Worm (Caenorhabditis elegans) whole organism, L3 larva: ENCODE data around the gene cest-7.

ENCODE experiments used
- R02D3.7 ChIP-seq: fragments of 150-350 bp; optimal IDR thresholded peaks from 2 replicates; lab custom pipeline; 2014; ENCODE audit warnings: missing biosample characterization, missing genetic modification characterization
- ZK546.5 ChIP-seq: sonication (generic microtip); optimal IDR thresholded peaks from 2 replicates; lab custom pipeline; 2017; ENCODE audit warnings: missing biosample characterization, missing genetic modification characterization
- aly-2 ChIP-seq: fragments of 150-350 bp; optimal IDR thresholded peaks from 2 replicates; lab custom pipeline; 2014; ENCODE audit warnings: missing biosample characterization, missing genetic modification characterization
- ceh-16 ChIP-seq: sonication (generic microtip); optimal IDR thresholded peaks from 2 replicates; lab custom pipeline; 2017; ENCODE audit warnings: missing biosample characterization, missing genetic modification characterization
- ceh-28 ChIP-seq: fragments of 150-350 bp; optimal IDR thresholded peaks from 2 replicates; lab custom pipeline; 2014; ENCODE audit warnings: missing biosample characterization, missing genetic modification reagents, missing genetic modification characterization
- ceh-82 ChIP-seq: fragments of 150-350 bp; optimal IDR thresholded peaks from 2 replicates; lab custom pipeline; 2014; ENCODE audit warnings: missing biosample characterization, missing genetic modification characterization
- ceh-9 ChIP-seq: sonication (generic microtip); optimal IDR thresholded peaks from 2 replicates; lab custom pipeline; 2018; ENCODE audit warnings: missing biosample characterization, missing genetic modification characterization
- egl-27 ChIP-seq: sonication (generic microtip); optimal IDR thresholded peaks from 4 replicates; lab custom pipeline; 2017; ENCODE audit warnings: missing biosample characterization, missing genetic modification reagents, missing genetic modification characterization
- egl-5 ChIP-seq: fragments of 150-350 bp; optimal IDR thresholded peaks from 2 replicates; lab custom pipeline; 2017; ENCODE audit warnings: missing biosample characterization, missing genetic modification reagents, missing genetic modification characterization, inconsistent platforms
- elt-1 ChIP-seq: fragments of 150-350 bp; optimal IDR thresholded peaks from 2 replicates; lab custom pipeline; 2014; ENCODE audit warnings: missing biosample characterization, missing genetic modification characterization
- elt-2 ChIP-seq: sonication (generic microtip); optimal IDR thresholded peaks from 2 replicates; lab custom pipeline; 2016; ENCODE audit warnings: missing genetic modification reagents, mild to moderate bottlenecking, missing genetic modification characterization, missing compliant biosample characterization
- elt-3 ChIP-seq, 3 experiments: fragments of 150-350 bp in 1 of 3; sonication (generic microtip) in 2 of 3; optimal IDR thresholded peaks; 2 replicates in 2 of 3; 4 replicates in 1 of 3; lab custom pipeline; 2014 to 2017; ENCODE audit warnings: missing biosample characterization in 3 of 3, missing genetic modification characterization in 3 of 3
- fkh-10 ChIP-seq: sonication (generic microtip); optimal IDR thresholded peaks from 2 replicates; lab custom pipeline; 2017; ENCODE audit warnings: missing biosample characterization, missing genetic modification reagents, missing genetic modification characterization
- fos-1 ChIP-seq: fragments of 150-350 bp; optimal IDR thresholded peaks from 2 replicates; lab custom pipeline; 2014; ENCODE audit warnings: missing biosample characterization, missing genetic modification characterization
- hmg-11 ChIP-seq: sonication (generic microtip); optimal IDR thresholded peaks from 2 replicates; lab custom pipeline; 2016; ENCODE audit warnings: missing genetic modification characterization, missing compliant biosample characterization
- jun-1 ChIP-seq: fragments of 150-350 bp; optimal IDR thresholded peaks from 2 replicates; lab custom pipeline; 2014; ENCODE audit warnings: missing biosample characterization, missing genetic modification reagents, missing genetic modification characterization
- lin-15B ChIP-seq: fragments of 150-350 bp; optimal IDR thresholded peaks from 2 replicates; lab custom pipeline; 2014; ENCODE audit warnings: missing biosample characterization, missing genetic modification characterization
- lin-39 ChIP-seq: fragments of 150-350 bp; optimal IDR thresholded peaks from 2 replicates; lab custom pipeline; 2018; ENCODE audit warnings: missing biosample characterization, missing genetic modification reagents, missing genetic modification characterization
- mdl-1 ChIP-seq: fragments of 150-350 bp; optimal IDR thresholded peaks from 2 replicates; lab custom pipeline; 2014; ENCODE audit warnings: missing biosample characterization, missing genetic modification characterization
- mml-1 ChIP-seq: fragments of 150-350 bp; sonication (generic microtip); optimal IDR thresholded peaks from 3 replicates; lab custom pipeline; 2014; ENCODE audit warnings: missing biosample characterization, missing genetic modification characterization
- nfya-1 ChIP-seq: sonication (generic microtip); optimal IDR thresholded peaks from 2 replicates; lab custom pipeline; 2017; ENCODE audit warnings: missing genetic modification characterization, mild to moderate bottlenecking, missing compliant biosample characterization, antibody characterized with exemption, moderate library complexity; ENCODE audit not compliant: insufficient read depth
- nhr-11 ChIP-seq: fragments of 150-350 bp; optimal IDR thresholded peaks from 2 replicates; lab custom pipeline; 2014; ENCODE audit warnings: missing biosample characterization, missing genetic modification characterization
- nhr-237 ChIP-seq: fragments of 150-350 bp; optimal IDR thresholded peaks from 2 replicates; lab custom pipeline; 2014; ENCODE audit warnings: missing biosample characterization, missing genetic modification characterization
- nhr-28 ChIP-seq: fragments of 150-350 bp; optimal IDR thresholded peaks from 2 replicates; lab custom pipeline; 2014; ENCODE audit warnings: missing biosample characterization, missing genetic modification characterization
- nhr-76 ChIP-seq: fragments of 150-350 bp; sonication (generic microtip); optimal IDR thresholded peaks from 5 replicates; lab custom pipeline; 2014; ENCODE audit warnings: missing biosample characterization, missing genetic modification characterization
- pqm-1 ChIP-seq: fragments of 150-350 bp; optimal IDR thresholded peaks from 2 replicates; lab custom pipeline; 2017; ENCODE audit warnings: missing biosample characterization, missing genetic modification characterization, inconsistent platforms
- sea-2 ChIP-seq: fragments of 150-350 bp; sonication (generic microtip); optimal IDR thresholded peaks from 4 replicates; lab custom pipeline; 2014; ENCODE audit warnings: missing biosample characterization, missing genetic modification reagents, missing genetic modification characterization
- skn-1 ChIP-seq: fragments of 150-350 bp; optimal IDR thresholded peaks from 2 replicates; lab custom pipeline; 2014; ENCODE audit warnings: missing biosample characterization, missing genetic modification characterization
- tbx-2 ChIP-seq: sonication (generic microtip); optimal IDR thresholded peaks from 2 replicates; lab custom pipeline; 2016; ENCODE audit warnings: mild to moderate bottlenecking, missing genetic modification characterization, missing compliant biosample characterization
- unc-39 ChIP-seq: sonication (generic microtip); optimal IDR thresholded peaks from 4 replicates; lab custom pipeline; 2017; ENCODE audit warnings: missing biosample characterization, missing genetic modification characterization
- zag-1 ChIP-seq: fragments of 150-350 bp; optimal IDR thresholded peaks from 2 replicates; lab custom pipeline; 2014; ENCODE audit warnings: missing biosample characterization, missing genetic modification characterization
- ztf-11 ChIP-seq: fragments of 150-350 bp; optimal IDR thresholded peaks from 2 replicates; lab custom pipeline; 2014; ENCODE audit warnings: missing biosample characterization, missing genetic modification characterization

The cest-7 gene

ce11 chrX:12205478-12206059, 24.2 kb upstream of the cest-7 start (continued):
- TF ChIP-seq ZK546.5 (tag; lab: Kevin White, UChicago) (no peak), nfya-1 (tag; lab: Kevin White, UChicago) (peak; percentile 68), tbx-2 (peak; percentile 48), lin-15B (no peak), elt-2 (tag; lab: Kevin White, UChicago) (no peak), hmg-11 (tag; lab: Kevin White, UChicago) (peak; percentile 58), ceh-9 (no peak)

- TF ChIP-seq unc-39 (tag; lab: Kevin White, UChicago), result no peak
- peak; percentile 2 for TF ChIP-seq nhr-11
- TF ChIP-seq nhr-237 (tag; lab: Kevin White, UChicago), result no peak
- no peak for TF ChIP-seq nhr-76
- TF ChIP-seq R02D3.7 (tag; lab: Kevin White, UChicago), result no peak
- TF ChIP-seq egl-5 (tag; lab: Kevin White, UChicago), result no peak
These were observed 22.7 kb upstream of the cest-7 start for ce11 chrX:12207078-12207477.

ce11 chrX:12210145-12211032, 19.4 kb upstream of the cest-7 start:
- TF ChIP-seq ceh-9 (no peak), ceh-16 (tag; lab: Kevin White, UChicago) (no peak), fos-1 (tag; lab: Kevin White, UChicago) (no peak), pqm-1 (tag; lab: Kevin White, UChicago) (peak; percentile 49), skn-1 (no peak), jun-1 (tag; lab: Kevin White, UChicago) (peak; percentile 32), nfya-1 (tag; lab: Kevin White, UChicago) (no peak), aly-2 (tag; lab: Kevin White, UChicago) (no peak), elt-2 (tag; lab: Kevin White, UChicago) (peak; percentile 65), fkh-10 (no peak), mdl-1 (tag; lab: Kevin White, UChicago) (no peak), zag-1 (no peak), lin-39 (tag; lab: Kevin White, UChicago) (peak; percentile 15), R02D3.7 (tag; lab: Kevin White, UChicago) (no peak), ceh-82 (tag; lab: Kevin White, UChicago) (no peak), elt-3 (tag; optimal IDR thresholded peaks at IDR 0.05; lab: Kevin White, UChicago) (no peak), nhr-11 (peak; percentile 57), egl-27 (no peak)

ce11 chrX:12212801-12213200, 16.9 kb upstream of the cest-7 start, which contains the start of gene cab-1:
TSS of gene cab-1 (minus strand) at chrX:12212901.
- TF ChIP-seq mml-1 (tag; lab: Kevin White, UChicago) (no peak), fkh-10 (no peak), ztf-11 (no peak)

ce11 chrX:12216943-12217342, 12.8 kb upstream of the cest-7 start, which contains the start of gene C23H4.8:
TSS of gene C23H4.8 (plus strand) at chrX:12217243.
- TF ChIP-seq elt-3 (tag; optimal IDR thresholded peaks at IDR 0.05; lab: Kevin White, UChicago) (no peak), sea-2 (GFP tag; lab: Kevin White, UChicago) (no peak), ztf-11 (no peak), mml-1 (tag; lab: Kevin White, UChicago) (no peak), egl-5 (tag; lab: Kevin White, UChicago) (no peak), elt-2 (tag; lab: Kevin White, UChicago) (no peak), aly-2 (tag; lab: Kevin White, UChicago) (no peak), nfya-1 (tag; lab: Kevin White, UChicago) (no peak), nhr-28 (tag; lab: Kevin White, UChicago) (no peak), ceh-82 (tag; lab: Kevin White, UChicago) (no peak), nhr-76 (no peak), ceh-28 (tag; lab: Kevin White, UChicago) (no peak), elt-1 (tag; lab: Kevin White, UChicago) (no peak)
